Worm (Caenorhabditis elegans) whole organism, late embryonic: ENCODE measurements around the gene pcp-3.

ENCODE experiments used
- elt-2 ChIP-seq: sonication (generic microtip); optimal IDR thresholded peaks from 2 replicates; lab custom pipeline; 2016; ENCODE audit warnings: missing genetic modification reagents, missing genetic modification characterization, missing compliant biosample characterization
- hlh-13 ChIP-seq: fragments of 200-800 bp; sonication (Bioruptor generic); optimal IDR thresholded peaks from 2 replicates; lab custom pipeline; 2018; ENCODE audit warnings: mild to moderate bottlenecking, missing genetic modification characterization, missing compliant biosample characterization
- pat-9 ChIP-seq: fragments of 200-800 bp; sonication (Bioruptor generic); optimal IDR thresholded peaks from 2 replicates; lab custom pipeline; 2018; ENCODE audit warnings: mild to moderate bottlenecking, missing genetic modification characterization, moderate library complexity, missing compliant biosample characterization

DNA sequence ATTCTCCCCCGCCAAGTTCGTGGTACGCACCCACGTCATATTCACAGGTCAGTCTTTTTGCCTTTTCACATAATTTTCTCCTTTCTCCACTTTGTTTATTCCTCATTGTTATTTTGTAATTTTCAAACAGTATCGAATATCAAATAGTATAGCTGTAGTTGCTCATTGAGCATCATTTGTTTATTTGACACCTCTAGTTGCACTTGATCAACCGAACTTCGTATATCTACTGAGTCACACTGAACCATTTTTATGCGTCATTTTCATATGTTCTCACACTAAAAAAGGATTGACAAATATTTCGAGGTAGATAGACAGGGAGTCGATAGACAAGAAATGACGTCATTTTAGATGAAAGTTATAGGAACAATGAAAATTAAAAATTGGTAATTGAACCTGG, 38.6 kb downstream of the pcp-3 start:
- no peak for TF ChIP-seq hlh-13
- TF ChIP-seq pat-9 (tag; lab: Kevin White, UChicago): no peak
- no peak for TF ChIP-seq elt-2 (tag; lab: Kevin White, UChicago)
